Fruit fly (Drosophila melanogaster) whole organism, prepupa: ENCODE measurements around the gene eater.

Source experiments
- Blimp-1 ChIP-seq: fragments of 200-800 bp; sonication (Bioruptor generic); optimal IDR thresholded peaks from 3 replicates; lab custom pipeline; 2017; ENCODE audit warnings: missing biosample characterization, missing genetic modification characterization, mild to moderate bottlenecking, moderate library complexity, missing genetic modification reagents
- CG10631 ChIP-seq: fragments of 200-800 bp; sonication (Bioruptor generic); optimal IDR thresholded peaks from 2 replicates; lab custom pipeline; 2016; ENCODE audit warnings: missing biosample characterization, missing genetic modification characterization
- CG10669 ChIP-seq: fragments of 200-800 bp; sonication (Bioruptor generic); optimal IDR thresholded peaks from 3 replicates; lab custom pipeline; 2018; ENCODE audit warnings: missing biosample characterization, mild to moderate bottlenecking, missing genetic modification characterization, moderate library complexity
- CG11902 ChIP-seq: fragments of 200-800 bp; sonication (Bioruptor generic); optimal IDR thresholded peaks from 3 replicates; lab custom pipeline; 2016; ENCODE audit warnings: missing biosample characterization, missing genetic modification characterization
- CG15336 ChIP-seq: fragments of 200-800 bp; sonication (Bioruptor generic); IDR thresholded peaks from 2 replicates; pipeline ENCODE4 v1.3.6; 2022; ENCODE audit warnings: missing biosample characterization, missing genetic modification characterization
- CG16779 ChIP-seq: fragments of 200-800 bp; sonication (Bioruptor generic); optimal IDR thresholded peaks from 3 replicates; lab custom pipeline; 2017; ENCODE audit warnings: missing biosample characterization, mild to moderate bottlenecking, missing genetic modification characterization
- CG3032 ChIP-seq: fragments of 200-800 bp; optimal IDR thresholded peaks from 2 replicates; lab custom pipeline; 2019; ENCODE audit warnings: missing biosample characterization, mild to moderate bottlenecking, missing genetic modification characterization, moderate library complexity
- CG31627 ChIP-seq: fragments of 200-800 bp; sonication (Bioruptor generic); optimal IDR thresholded peaks from 3 replicates; lab custom pipeline; 2016; ENCODE audit warnings: missing biosample characterization, missing genetic modification characterization
- CG34406 ChIP-seq: fragments of 200-800 bp; sonication (Bioruptor generic); optimal IDR thresholded peaks from 3 replicates; lab custom pipeline; 2016; ENCODE audit warnings: missing biosample characterization, missing genetic modification characterization
- CG3919 ChIP-seq: fragments of 200-800 bp; sonication (Bioruptor generic); optimal IDR thresholded peaks from 3 replicates; lab custom pipeline; 2016; ENCODE audit warnings: missing biosample characterization, missing genetic modification characterization
- CG4318 ChIP-seq: fragments of 200-800 bp; sonication (Bioruptor generic); optimal IDR thresholded peaks from 3 replicates; lab custom pipeline; 2017; ENCODE audit warnings: missing biosample characterization, mild to moderate bottlenecking, missing genetic modification characterization
- CG6163 ChIP-seq: fragments of 200-800 bp; sonication (Bioruptor generic); IDR thresholded peaks from 3 replicates; pipeline ENCODE4 v1.3.6; 2022; ENCODE audit warnings: missing biosample characterization, missing genetic modification characterization
- CG6276 ChIP-seq: fragments of 200-800 bp; sonication (Bioruptor generic); optimal IDR thresholded peaks from 2 replicates; lab custom pipeline; 2017; ENCODE audit warnings: missing biosample characterization, mild to moderate bottlenecking, missing genetic modification characterization
- CG6792 ChIP-seq: fragments of 200-800 bp; sonication (Bioruptor generic); optimal IDR thresholded peaks from 3 replicates; lab custom pipeline; 2016; ENCODE audit warnings: missing biosample characterization, missing genetic modification characterization
- CG6854 ChIP-seq: fragments of 200-800 bp; sonication (Bioruptor generic); optimal IDR thresholded peaks from 2 replicates; lab custom pipeline; 2017; ENCODE audit warnings: missing biosample characterization, mild to moderate bottlenecking, missing genetic modification characterization
- CG7368 ChIP-seq: fragments of 200-800 bp; sonication (Bioruptor generic); optimal IDR thresholded peaks from 3 replicates; lab custom pipeline; 2016; ENCODE audit warnings: missing biosample characterization, missing genetic modification characterization
- CG8119 ChIP-seq: fragments of 200-800 bp; sonication (Bioruptor generic); IDR thresholded peaks from 3 replicates; pipeline ENCODE4 v1.3.6; 2022; ENCODE audit warnings: missing biosample characterization, missing genetic modification characterization
- CG9139 ChIP-seq: fragments of 200-800 bp; sonication (Bioruptor generic); optimal IDR thresholded peaks from 3 replicates; lab custom pipeline; 2017; ENCODE audit warnings: missing biosample characterization, mild to moderate bottlenecking, missing genetic modification characterization
- Eip75B ChIP-seq: fragments of 200-800 bp; sonication (Bioruptor generic); optimal IDR thresholded peaks from 3 replicates; lab custom pipeline; 2016; ENCODE audit warnings: missing biosample characterization, missing genetic modification characterization
- Eip78C ChIP-seq: fragments of 200-800 bp; sonication (Bioruptor generic); peaks from one replicate; lab custom pipeline; 2016; ENCODE audit warnings: missing biosample characterization, missing genetic modification characterization
- Eip93F ChIP-seq: fragments of 200-800 bp; sonication (Bioruptor generic); optimal IDR thresholded peaks from 2 replicates; lab custom pipeline; 2016; ENCODE audit warnings: missing biosample characterization, mild to moderate bottlenecking, missing genetic modification characterization
- Ets21C ChIP-seq: fragments of 200-800 bp; sonication (Bioruptor generic); optimal IDR thresholded peaks from 3 replicates; lab custom pipeline; 2016; ENCODE audit warnings: missing biosample characterization, missing genetic modification characterization
- Ets96B ChIP-seq: fragments of 200-800 bp; optimal IDR thresholded peaks from 2 replicates; lab custom pipeline; 2019; ENCODE audit warnings: missing biosample characterization, mild to moderate bottlenecking, missing genetic modification characterization, moderate library complexity
- Gug ChIP-seq: fragments of 200-800 bp; sonication (Bioruptor generic); IDR thresholded peaks from 2 replicates; pipeline ENCODE4 v1.3.6; 2022; ENCODE audit warnings: missing biosample characterization, missing genetic modification characterization
- Hr38 ChIP-seq: sonication (Bioruptor generic); optimal IDR thresholded peaks from 2 replicates; lab custom pipeline; 2016; ENCODE audit warnings: missing biosample characterization, missing genetic modification characterization
- Hr39 ChIP-seq: fragments of 200-800 bp; sonication (Bioruptor generic); optimal IDR thresholded peaks from 2 replicates; lab custom pipeline; 2016; ENCODE audit warnings: missing biosample characterization, missing genetic modification characterization
- Hr4 ChIP-seq: fragments of 200-800 bp; sonication (Bioruptor generic); optimal IDR thresholded peaks from 3 replicates; lab custom pipeline; 2016; ENCODE audit warnings: missing biosample characterization, missing genetic modification characterization
- Lpt ChIP-seq: fragments of 200-800 bp; sonication (Bioruptor generic); optimal IDR thresholded peaks from 3 replicates; lab custom pipeline; 2016; ENCODE audit warnings: missing biosample characterization, missing genetic modification characterization
- Met ChIP-seq: fragments of 200-800 bp; sonication (Bioruptor generic); optimal IDR thresholded peaks from 3 replicates; lab custom pipeline; 2016; ENCODE audit warnings: missing biosample characterization, missing genetic modification characterization
- OdsH ChIP-seq: fragments of 200-800 bp; sonication (Bioruptor generic); optimal IDR thresholded peaks from 3 replicates; lab custom pipeline; 2016; ENCODE audit warnings: missing biosample characterization, missing genetic modification characterization
- Smox ChIP-seq: fragments of 200-800 bp; sonication (Bioruptor generic); optimal IDR thresholded peaks from 3 replicates; lab custom pipeline; 2016; ENCODE audit warnings: missing biosample characterization, missing genetic modification characterization
- Sox14 ChIP-seq: fragments of 200-800 bp; sonication (Bioruptor generic); optimal IDR thresholded peaks from 3 replicates; lab custom pipeline; 2016; ENCODE audit warnings: missing biosample characterization, missing genetic modification characterization
- Sox15 ChIP-seq: fragments of 200-800 bp; sonication (Bioruptor generic); optimal IDR thresholded peaks from 3 replicates; lab custom pipeline; 2016; ENCODE audit warnings: missing biosample characterization, missing genetic modification characterization
- achi ChIP-seq: fragments of 200-800 bp; sonication (Bioruptor generic); optimal IDR thresholded peaks from 3 replicates; lab custom pipeline; 2016; ENCODE audit warnings: missing biosample characterization, missing genetic modification characterization
- acj6 ChIP-seq: fragments of 200-800 bp; sonication (Bioruptor generic); optimal IDR thresholded peaks from 3 replicates; lab custom pipeline; 2016; ENCODE audit warnings: missing biosample characterization, missing genetic modification characterization
- cyc ChIP-seq: fragments of 200-800 bp; sonication (Bioruptor generic); optimal IDR thresholded peaks from 3 replicates; lab custom pipeline; 2016; ENCODE audit warnings: missing biosample characterization, missing genetic modification characterization
- dac ChIP-seq: fragments of 200-800 bp; sonication (Bioruptor generic); optimal IDR thresholded peaks from 2 replicates; lab custom pipeline; 2017; ENCODE audit warnings: missing biosample characterization, mild to moderate bottlenecking, missing genetic modification characterization
- dsx ChIP-seq: fragments of 200-800 bp; optimal IDR thresholded peaks from 3 replicates; lab custom pipeline; 2019; ENCODE audit warnings: missing biosample characterization, mild to moderate bottlenecking, missing genetic modification characterization, moderate library complexity; ENCODE audit not compliant: poor library complexity, severe bottlenecking
- eg ChIP-seq: fragments of 200-800 bp; sonication (Bioruptor generic); IDR thresholded peaks from 3 replicates; pipeline ENCODE4 v1.3.6; 2022; ENCODE audit warnings: missing biosample characterization, missing genetic modification characterization
- esn ChIP-seq: fragments of 200-800 bp; sonication (Bioruptor generic); optimal IDR thresholded peaks from 2 replicates; lab custom pipeline; 2016; ENCODE audit warnings: missing biosample characterization, mild to moderate bottlenecking, missing genetic modification characterization, moderate library complexity
- fd59A ChIP-seq: fragments of 200-800 bp; sonication (Bioruptor generic); optimal IDR thresholded peaks from 2 replicates; lab custom pipeline; 2017; ENCODE audit warnings: missing biosample characterization, mild to moderate bottlenecking, missing genetic modification characterization, missing genetic modification reagents
- fd85E ChIP-seq: fragments of 200-800 bp; sonication (Bioruptor generic); optimal IDR thresholded peaks from 3 replicates; lab custom pipeline; 2016; ENCODE audit warnings: missing biosample characterization, missing genetic modification characterization
- fkh ChIP-seq: fragments of 200-800 bp; sonication (Bioruptor generic); optimal IDR thresholded peaks from 3 replicates; lab custom pipeline; 2017; ENCODE audit warnings: missing biosample characterization, mild to moderate bottlenecking, missing genetic modification characterization, moderate library complexity
- lz ChIP-seq: fragments of 200-800 bp; sonication (Bioruptor generic); optimal IDR thresholded peaks from 3 replicates; lab custom pipeline; 2016; ENCODE audit warnings: missing biosample characterization, missing genetic modification characterization
- net ChIP-seq: fragments of 200-800 bp; sonication (Bioruptor generic); optimal IDR thresholded peaks from 3 replicates; lab custom pipeline; 2016; ENCODE audit warnings: missing biosample characterization, missing genetic modification characterization
- salr ChIP-seq, 2 experiments: fragments of 200-800 bp; sonication (Bioruptor generic); optimal IDR thresholded peaks; 3 replicates each; lab custom pipeline; 2016 to 2018; ENCODE audit warnings: missing biosample characterization in 2 of 2, missing genetic modification characterization in 2 of 2, mild to moderate bottlenecking in 1 of 2
- spab ChIP-seq: fragments of 200-800 bp; sonication (Bioruptor generic); optimal IDR thresholded peaks from 2 replicates; lab custom pipeline; 2017; ENCODE audit warnings: missing biosample characterization, mild to moderate bottlenecking, missing genetic modification characterization, missing genetic modification reagents
- ss ChIP-seq, 2 experiments: fragments of 200-800 bp; sonication (Bioruptor generic); optimal IDR thresholded peaks; 2 replicates in 1 of 2; 3 replicates in 1 of 2; lab custom pipeline; 2017 to 2018; ENCODE audit warnings: mild to moderate bottlenecking in 2 of 2, missing biosample characterization in 2 of 2, missing genetic modification characterization in 2 of 2, moderate library complexity in 1 of 2
- svp ChIP-seq: fragments of 200-800 bp; sonication (Bioruptor generic); peaks from one replicate; lab custom pipeline; 2016; ENCODE audit warnings: missing biosample characterization, missing genetic modification characterization
- vri ChIP-seq: fragments of 200-800 bp; sonication (Bioruptor generic); optimal IDR thresholded peaks from 3 replicates; lab custom pipeline; 2016; ENCODE audit warnings: missing biosample characterization, mild to moderate bottlenecking, missing genetic modification characterization

The eater gene

dm6 chr3R:27099579-27099978, at the start of gene eater:
TSS of gene eater (minus strand) at chr3R:27099679.
- TF ChIP-seq CG8119 (GFP tag; lab: Robert Waterston, UW) = no peak

- TF ChIP-seq CG6854 (GFP tag; lab: Kevin White, UChicago) (peak; percentile 21), Sox15 (peak; percentile 82), CG4318 (GFP tag; lab: Kevin White, UChicago) (peak; percentile 37), fkh (GFP tag; lab: Kevin White, UChicago) (no peak), achi (GFP tag; lab: Kevin White, UChicago) (peak; percentile 59), CG10669 (peak; percentile 68), Blimp-1 (GFP tag; lab: Kevin White, UChicago) (peak; percentile 48), CG16779 (peak; percentile 3), esn (GFP tag; lab: Kevin White, UChicago) (peak; percentile 75), Eip93F (GFP tag; lab: Kevin White, UChicago) (peak; percentile 62), fd59A (GFP tag; lab: Kevin White, UChicago) (peak; percentile 13), eg (GFP tag; lab: Robert Waterston, UW) (peak; percentile 32; the same call in 1 of the 3 replicates), Smox (GFP tag; lab: Kevin White, UChicago) (peak; percentile 68), lz (GFP tag; lab: Kevin White, UChicago) (peak; percentile 82), salr (GFP tag; optimal IDR thresholded peaks at IDR 0.05; lab: Kevin White, UChicago) (peak in 1 of 2 experiments; percentile 45), CG31627 (GFP tag; lab: Kevin White, UChicago) (peak; percentile 78), dac (no peak), Lpt (GFP tag; lab: Kevin White, UChicago) (no peak), CG3919 (GFP tag; lab: Kevin White, UChicago) (peak; percentile 58), svp (GFP tag; lab: Kevin White, UChicago) (peak; percentile 88), ss (GFP tag; optimal IDR thresholded peaks at IDR 0.05; lab: Kevin White, UChicago) (peak in 1 of 2 experiments; percentile 55), Hr39 (peak; percentile 69), CG34406 (GFP tag; lab: Kevin White, UChicago) (peak; percentile 72), vri (peak; percentile 49), Ets21C (GFP tag; lab: Kevin White, UChicago) (peak; percentile 65), CG8119 (GFP tag; lab: Robert Waterston, UW) (no peak), acj6 (GFP tag; lab: Kevin White, UChicago) (peak; percentile 62), spab (GFP tag; lab: Kevin White, UChicago) (peak; percentile 26), Met (GFP tag; lab: Kevin White, UChicago) (peak; percentile 69), Hr4 (GFP tag; lab: Kevin White, UChicago) (peak; percentile 54), CG3032 (tag; lab: Kevin White, UChicago) (peak; percentile 45), Hr38 (no peak), OdsH (GFP tag; lab: Kevin White, UChicago) (peak; percentile 57), CG6276 (GFP tag; lab: Kevin White, UChicago) (peak; percentile 26), dsx (GFP tag; lab: Kevin White, UChicago) (peak; percentile 14), Gug (no peak), CG11902 (peak; percentile 72), CG9139 (GFP tag; lab: Kevin White, UChicago) (no peak), CG6163 (peak; percentile 38; the same call in 1 of the 3 replicates), CG7368 (GFP tag; lab: Kevin White, UChicago) (peak; percentile 51), Eip78C (GFP tag; lab: Kevin White, UChicago) (peak; percentile 92), net (GFP tag; lab: Kevin White, UChicago) (peak; percentile 38), Sox14 (GFP tag; lab: Kevin White, UChicago) (peak; percentile 85), cyc (GFP tag; lab: Kevin White, UChicago) (peak; percentile 69), Ets96B (tag; lab: Kevin White, UChicago) (peak; percentile 39), CG6792 (GFP tag; lab: Kevin White, UChicago) (peak; percentile 69), CG10631 (GFP tag; lab: Kevin White, UChicago) (peak; percentile 37), Eip75B (GFP tag; lab: Kevin White, UChicago) (peak; percentile 75), fd85E (GFP tag; lab: Kevin White, UChicago) (no peak), CG15336 (GFP tag; lab: Robert Waterston, UW) (peak; percentile 52; the same call in 1 of the 2 replicates)
These were observed 40.5 kb upstream of the eater start for dm6 chr3R:27139963-27140362.
